Worm (Caenorhabditis elegans) whole organism, late embryonic: ENCODE data around the gene Y46H3C.7.

Experiments
- C38D4.7 ChIP-seq: fragments of 200-800 bp; sonication (Bioruptor generic); optimal IDR thresholded peaks from 2 replicates; lab custom pipeline; 2018; ENCODE audit warnings: mild to moderate bottlenecking, missing genetic modification characterization, moderate library complexity, missing compliant biosample characterization
- F13H6.1 ChIP-seq: sonication (generic microtip); optimal IDR thresholded peaks from 2 replicates; lab custom pipeline; 2016; ENCODE audit warnings: missing genetic modification characterization, missing compliant biosample characterization
- K02D7.2 ChIP-seq: sonication (generic microtip); optimal IDR thresholded peaks from 2 replicates; lab custom pipeline; 2017; ENCODE audit warnings: mild to moderate bottlenecking, missing genetic modification characterization, missing compliant biosample characterization
- K09A11.1 ChIP-seq: sonication (generic microtip); optimal IDR thresholded peaks from 2 replicates; lab custom pipeline; 2017; ENCODE audit warnings: antibody characterized with exemption, mild to moderate bottlenecking, missing genetic modification characterization, missing compliant biosample characterization; ENCODE audit not compliant: insufficient read depth
- Y22D7AL.16 ChIP-seq: sonication (generic microtip); optimal IDR thresholded peaks from 2 replicates; lab custom pipeline; 2016; ENCODE audit warnings: missing genetic modification characterization, missing compliant biosample characterization
- ama-1 ChIP-seq: fragments of 150-350 bp; optimal IDR thresholded peaks from 2 replicates; lab custom pipeline; 2014
- ceh-2 ChIP-seq: sonication (generic microtip); optimal IDR thresholded peaks from 2 replicates; lab custom pipeline; 2016; ENCODE audit warnings: missing genotype, missing genetic modification characterization, missing compliant biosample characterization
- ceh-22 ChIP-seq: sonication (generic microtip); optimal IDR thresholded peaks from 2 replicates; lab custom pipeline; 2017; ENCODE audit warnings: missing biosample characterization, missing genetic modification characterization
- ceh-24 ChIP-seq: sonication (generic microtip); optimal IDR thresholded peaks from 2 replicates; lab custom pipeline; 2016; ENCODE audit warnings: mild to moderate bottlenecking, missing genetic modification characterization, missing compliant biosample characterization
- ceh-34 ChIP-seq: sonication (generic microtip); optimal IDR thresholded peaks from 2 replicates; lab custom pipeline; 2016; ENCODE audit warnings: mild to moderate bottlenecking, missing genetic modification characterization, missing compliant biosample characterization
- ceh-48 ChIP-seq: sonication (generic microtip); optimal IDR thresholded peaks from 2 replicates; lab custom pipeline; 2016; ENCODE audit warnings: missing genetic modification characterization, inconsistent platforms, missing compliant biosample characterization
- ceh-6 ChIP-seq: fragments of 200-800 bp; sonication (Bioruptor generic); optimal IDR thresholded peaks from 2 replicates; lab custom pipeline; 2018; ENCODE audit warnings: mild to moderate bottlenecking, missing genetic modification characterization, missing compliant biosample characterization
- dmd-4 ChIP-seq: sonication (generic microtip); optimal IDR thresholded peaks from 2 replicates; lab custom pipeline; 2016; ENCODE audit warnings: borderline replicate concordance, missing genetic modification characterization, missing compliant biosample characterization
- dve-1 ChIP-seq: sonication (generic microtip); optimal IDR thresholded peaks from 2 replicates; lab custom pipeline; 2017; ENCODE audit warnings: antibody characterized with exemption, mild to moderate bottlenecking, missing genetic modification characterization, missing compliant biosample characterization
- elt-2 ChIP-seq: sonication (generic microtip); optimal IDR thresholded peaks from 2 replicates; lab custom pipeline; 2016; ENCODE audit warnings: missing genetic modification reagents, missing genetic modification characterization, missing compliant biosample characterization
- ets-4 ChIP-seq: sonication (generic microtip); optimal IDR thresholded peaks from 2 replicates; lab custom pipeline; 2016; ENCODE audit warnings: missing genetic modification characterization, missing compliant biosample characterization
- eyg-1 ChIP-seq: sonication (generic microtip); optimal IDR thresholded peaks from 2 replicates; lab custom pipeline; 2016; ENCODE audit warnings: missing genotype, missing genetic modification characterization, missing compliant biosample characterization
- fkh-10 ChIP-seq: fragments of 150-350 bp; optimal IDR thresholded peaks from 2 replicates; lab custom pipeline; 2014; ENCODE audit warnings: missing biosample characterization, missing genetic modification reagents, missing genetic modification characterization
- gmeb-2 ChIP-seq: sonication (generic microtip); optimal IDR thresholded peaks from 2 replicates; lab custom pipeline; 2016; ENCODE audit warnings: missing genetic modification characterization, inconsistent platforms, missing compliant biosample characterization
- hlh-13 ChIP-seq: fragments of 200-800 bp; sonication (Bioruptor generic); optimal IDR thresholded peaks from 2 replicates; lab custom pipeline; 2018; ENCODE audit warnings: mild to moderate bottlenecking, missing genetic modification characterization, missing compliant biosample characterization
- hlh-15 ChIP-seq: sonication (generic microtip); optimal IDR thresholded peaks from 2 replicates; lab custom pipeline; 2016; ENCODE audit warnings: missing genetic modification characterization, missing compliant biosample characterization
- lim-6 ChIP-seq: sonication (generic microtip); optimal IDR thresholded peaks from 2 replicates; lab custom pipeline; 2016; ENCODE audit warnings: missing genetic modification characterization, missing compliant biosample characterization
- madf-2 ChIP-seq: sonication (generic microtip); optimal IDR thresholded peaks from 2 replicates; lab custom pipeline; 2017; ENCODE audit warnings: missing genetic modification characterization, missing compliant biosample characterization
- mec-3 ChIP-seq: sonication (generic microtip); optimal IDR thresholded peaks from 2 replicates; lab custom pipeline; 2016; ENCODE audit warnings: borderline replicate concordance, missing genetic modification characterization, missing compliant biosample characterization
- nfya-1 ChIP-seq: sonication (generic microtip); optimal IDR thresholded peaks from 2 replicates; lab custom pipeline; 2017; ENCODE audit warnings: missing genetic modification characterization, mild to moderate bottlenecking, missing compliant biosample characterization, antibody characterized with exemption, moderate library complexity
- nhr-11 ChIP-seq: fragments of 150-350 bp; optimal IDR thresholded peaks from 2 replicates; lab custom pipeline; 2014; ENCODE audit warnings: missing biosample characterization, missing genetic modification characterization
- nhr-232 ChIP-seq: sonication (generic microtip); optimal IDR thresholded peaks from 2 replicates; lab custom pipeline; 2016; ENCODE audit warnings: missing genetic modification characterization, missing compliant biosample characterization
- odd-2 ChIP-seq: sonication (generic microtip); optimal IDR thresholded peaks from 2 replicates; lab custom pipeline; 2017; ENCODE audit warnings: antibody characterized with exemption, mild to moderate bottlenecking, missing genetic modification characterization, missing compliant biosample characterization
- pax-1 ChIP-seq: fragments of 150-350 bp; optimal IDR thresholded peaks from 2 replicates; lab custom pipeline; 2014; ENCODE audit warnings: missing biosample characterization, missing genetic modification characterization
- pros-1 ChIP-seq: fragments of 150-350 bp; optimal IDR thresholded peaks from 2 replicates; lab custom pipeline; 2014; ENCODE audit warnings: missing biosample characterization, missing genetic modification reagents, missing genetic modification characterization
- rnt-1 ChIP-seq: sonication (generic microtip); optimal IDR thresholded peaks from 2 replicates; lab custom pipeline; 2016; ENCODE audit warnings: missing genetic modification characterization, missing compliant biosample characterization
- sdc-2 ChIP-seq: sonication (generic microtip); optimal IDR thresholded peaks from 2 replicates; lab custom pipeline; 2016; ENCODE audit warnings: missing genotype, missing genetic modification characterization, missing compliant biosample characterization
- sox-2 ChIP-seq: fragments of 200-800 bp; sonication (Bioruptor generic); IDR thresholded peaks from 2 replicates; pipeline ENCODE4 v1.3.6; 2022; ENCODE audit warnings: missing genetic modification reagents, missing genetic modification characterization, missing compliant biosample characterization
- sox-4 ChIP-seq: sonication (generic microtip); optimal IDR thresholded peaks from 2 replicates; lab custom pipeline; 2017; ENCODE audit warnings: mild to moderate bottlenecking, missing genetic modification characterization, inconsistent platforms, missing compliant biosample characterization
- syd-9 ChIP-seq: sonication (generic microtip); optimal IDR thresholded peaks from 2 replicates; lab custom pipeline; 2016; ENCODE audit warnings: mild to moderate bottlenecking, missing genetic modification characterization, moderate library complexity, missing compliant biosample characterization
- tbx-2 ChIP-seq: sonication (generic microtip); optimal IDR thresholded peaks from 2 replicates; lab custom pipeline; 2016; ENCODE audit warnings: missing genetic modification characterization, missing compliant biosample characterization
- ttx-3 ChIP-seq: sonication (generic microtip); optimal IDR thresholded peaks from 2 replicates; lab custom pipeline; 2016; ENCODE audit warnings: missing genetic modification reagents, missing genetic modification characterization, missing compliant biosample characterization
- unc-42 ChIP-seq: sonication (generic microtip); optimal IDR thresholded peaks from 2 replicates; lab custom pipeline; 2016; ENCODE audit warnings: missing genotype, missing genetic modification characterization, missing compliant biosample characterization
- unc-55 ChIP-seq: sonication (generic microtip); optimal IDR thresholded peaks from 2 replicates; lab custom pipeline; 2017; ENCODE audit warnings: missing biosample characterization, missing genetic modification reagents, missing genetic modification characterization

The Y46H3C.7 gene

DNA sequence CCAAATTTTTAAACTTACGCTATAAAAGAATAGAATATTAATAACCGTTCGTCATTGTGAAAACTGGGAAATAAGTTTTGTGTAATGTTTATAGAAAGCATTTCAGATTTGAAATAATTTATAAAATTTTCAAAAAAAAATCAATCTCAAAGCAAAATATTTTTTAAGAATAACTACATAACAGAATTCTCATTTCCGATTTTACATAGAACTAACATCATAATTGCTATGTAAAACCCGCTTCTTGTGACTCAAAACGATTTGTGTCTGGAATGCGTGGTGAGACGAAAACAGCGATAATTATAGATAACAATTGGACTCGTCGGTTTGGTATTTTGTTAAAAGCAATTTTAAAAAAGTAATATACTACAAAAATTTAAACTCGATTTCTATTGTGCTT lies 13.1 kb downstream of the Y46H3C.7 start, which contains the start of gene srw-91:
srw-91 (minus strand) TSS at position 101 of the 400 bp plus-strand sequence.
- TF ChIP-seq ceh-2 (no peak), ets-4 (tag; lab: Kevin White, UChicago) (no peak), nhr-11 (no peak), madf-2 (tag; lab: Kevin White, UChicago) (no peak), ama-1 (lab: Kevin White, UChicago) (no peak), odd-2 (tag; lab: Kevin White, UChicago) (no peak), Y22D7AL.16 (tag; lab: Kevin White, UChicago) (no peak), ceh-24 (tag; lab: Kevin White, UChicago) (no peak), hlh-13 (GFP tag; lab: Kevin White, UChicago) (no peak), nhr-232 (tag; lab: Kevin White, UChicago) (no peak), tbx-2 (tag; lab: Kevin White, UChicago) (no peak), hlh-15 (tag; lab: Kevin White, UChicago) (no peak), lim-6 (tag; lab: Kevin White, UChicago) (no peak), ceh-22 (tag; lab: Kevin White, UChicago) (no peak), dmd-4 (tag; lab: Kevin White, UChicago) (no peak), C38D4.7 (no peak), rnt-1 (tag; lab: Kevin White, UChicago) (no peak)

DNA sequence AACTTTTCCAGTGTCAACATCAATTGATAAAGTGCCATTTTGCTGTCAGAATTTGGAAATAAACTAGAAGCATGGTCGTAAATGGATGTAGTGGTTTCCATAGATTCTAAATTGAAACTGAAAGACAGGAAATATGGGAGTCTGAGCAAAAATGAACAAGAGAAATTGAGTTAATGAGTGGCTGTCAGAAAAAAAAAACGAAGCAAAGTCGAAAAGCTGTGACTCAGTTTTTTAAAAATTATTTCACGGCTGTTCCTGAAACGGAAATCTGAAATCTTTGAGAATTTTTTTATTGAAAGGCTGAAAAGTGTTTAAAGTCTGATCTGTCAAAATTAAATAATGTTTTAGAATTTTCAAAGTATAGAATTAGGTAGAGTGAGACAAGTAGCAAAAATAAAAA lies 15.6 kb downstream of the Y46H3C.7 start, which contains the start of gene srw-98:
srw-98 (minus strand) TSS at position 101 of the 400 bp plus-strand sequence.
- no peak for TF ChIP-seq syd-9
- no peak for TF ChIP-seq ceh-6 (GFP tag; lab: Kevin White, UChicago)
- no peak for TF ChIP-seq unc-55
- no peak for TF ChIP-seq pax-1 (tag; lab: Kevin White, UChicago)
- TF ChIP-seq K02D7.2: no peak

DNA sequence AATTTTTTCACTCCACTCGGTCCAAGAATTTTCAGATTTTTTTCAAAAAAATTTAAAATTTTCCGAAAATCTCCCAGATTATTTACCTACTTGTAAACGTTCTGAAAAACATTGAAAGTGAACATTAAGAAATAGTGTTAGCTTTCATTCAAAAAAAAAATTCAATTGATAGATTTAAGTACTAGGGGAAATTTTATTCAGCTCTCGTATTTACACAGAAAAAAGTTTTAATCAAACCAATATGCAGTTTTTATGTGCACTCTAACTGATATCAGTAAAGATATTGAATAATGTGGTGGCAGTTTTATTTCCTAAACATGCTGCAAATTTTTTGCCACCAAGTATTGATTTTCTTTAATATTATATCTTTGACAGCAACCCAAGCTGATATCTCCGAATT lies 25.6 kb downstream of the Y46H3C.7 start, which contains the start of gene irld-42:
irld-42 (plus strand) TSS at position 301 of the 400 bp plus-strand sequence.
- TF ChIP-seq F13H6.1 (tag; lab: Kevin White, UChicago) (no peak), madf-2 (tag; lab: Kevin White, UChicago) (no peak), ets-4 (tag; lab: Kevin White, UChicago) (no peak), K09A11.1 (tag; lab: Kevin White, UChicago) (no peak), ceh-22 (tag; lab: Kevin White, UChicago) (no peak), ceh-34 (tag; lab: Kevin White, UChicago) (no peak), hlh-15 (tag; lab: Kevin White, UChicago) (no peak), ama-1 (lab: Kevin White, UChicago) (no peak), sox-2 (no peak), gmeb-2 (tag; lab: Kevin White, UChicago) (no peak), nfya-1 (tag; lab: Kevin White, UChicago) (no peak), mec-3 (tag; lab: Kevin White, UChicago) (no peak), elt-2 (tag; lab: Kevin White, UChicago) (no peak), eyg-1 (tag; lab: Kevin White, UChicago) (no peak), syd-9 (no peak), ceh-48 (tag; lab: Kevin White, UChicago) (no peak), unc-42 (tag; lab: Kevin White, UChicago) (no peak)
- TF ChIP-seq, all 69 proteins: peak for 0

DNA sequence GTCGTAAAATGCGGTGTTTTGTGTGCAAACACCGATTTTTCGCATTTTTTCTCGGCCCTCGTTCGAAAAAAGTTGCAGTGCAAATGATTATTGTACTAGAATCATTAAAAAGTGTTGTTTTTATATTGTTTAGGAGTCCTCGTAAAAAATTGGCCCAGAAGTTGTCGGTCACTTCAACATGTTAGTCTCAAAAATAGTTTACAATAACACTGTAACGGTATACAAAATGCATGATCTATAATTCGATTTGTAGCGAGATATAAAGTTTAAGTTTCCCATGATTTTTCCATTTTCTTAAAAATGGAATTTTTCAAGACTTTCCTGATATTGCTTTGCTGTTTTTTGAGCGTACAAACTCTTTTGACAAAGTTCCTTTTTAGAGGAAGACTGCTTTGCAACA lies 26.9 kb downstream of the Y46H3C.7 start, which contains the start of gene K04F1.8:
K04F1.8 (plus strand) TSS at position 301 of the 400 bp plus-strand sequence.
- TF ChIP-seq fkh-10 (no peak), odd-2 (tag; lab: Kevin White, UChicago) (no peak)

DNA sequence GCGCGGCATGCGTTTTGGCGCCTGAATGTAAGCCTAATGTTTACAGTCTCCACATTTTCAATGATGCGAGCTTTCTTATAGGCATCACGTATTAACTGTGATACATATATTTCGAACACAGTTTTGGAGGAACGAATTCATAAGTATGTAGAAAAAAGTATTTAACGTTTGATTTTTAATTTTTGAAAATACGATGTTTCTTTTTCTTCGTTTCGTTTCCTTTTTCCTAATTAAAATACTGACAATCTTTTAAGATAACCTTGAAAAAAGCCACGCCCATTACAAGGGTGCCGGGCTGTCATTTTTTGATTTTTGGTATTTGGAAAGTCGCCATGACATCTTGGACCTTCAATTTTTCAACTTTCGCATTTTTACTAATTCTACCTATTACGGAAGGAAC lies 28.9 kb downstream of the Y46H3C.7 start, which contains the start of gene K04F1.9:
K04F1.9 (plus strand) TSS at position 301 of the 400 bp plus-strand sequence.
- TF ChIP-seq ceh-24 (tag; lab: Kevin White, UChicago): no peak
- no peak for TF ChIP-seq sdc-2
- no peak for TF ChIP-seq sox-4
- no peak for TF ChIP-seq ttx-3 (tag; lab: Kevin White, UChicago)
- no peak for TF ChIP-seq K02D7.2
- TF ChIP-seq ceh-48 (tag; lab: Kevin White, UChicago): no peak
- TF ChIP-seq pros-1 (tag; lab: Kevin White, UChicago): no peak
- TF ChIP-seq ceh-2: no peak
- TF ChIP-seq dve-1: no peak
- TF ChIP-seq elt-2 (tag; lab: Kevin White, UChicago): no peak
- TF ChIP-seq Y22D7AL.16 (tag; lab: Kevin White, UChicago): no peak
